Worm (Caenorhabditis elegans) whole organism, L2 larva: ENCODE results near the gene ugt-38.

Experiments
- C34F6.9 ChIP-seq: fragments of 150-350 bp; optimal IDR thresholded peaks from 2 replicates; lab custom pipeline; 2014; ENCODE audit warnings: missing biosample characterization, missing genetic modification characterization
- F13H6.1 ChIP-seq: sonication (generic microtip); optimal IDR thresholded peaks from 2 replicates; lab custom pipeline; 2016; ENCODE audit warnings: missing genetic modification characterization, missing compliant biosample characterization
- R02D3.7 ChIP-seq: fragments of 150-350 bp; optimal IDR thresholded peaks from 2 replicates; lab custom pipeline; 2014; ENCODE audit warnings: missing biosample characterization, missing genetic modification characterization
- Y55F3AM.14 ChIP-seq: fragments of 200-800 bp; sonication (Bioruptor generic); optimal IDR thresholded peaks from 2 replicates; lab custom pipeline; 2018; ENCODE audit warnings: mild to moderate bottlenecking, missing genetic modification characterization, missing compliant biosample characterization
- ZK546.5 ChIP-seq: sonication (generic microtip); optimal IDR thresholded peaks from 2 replicates; lab custom pipeline; 2017; ENCODE audit warnings: missing biosample characterization, missing genetic modification characterization
- alr-1 ChIP-seq: fragments of 150-350 bp; optimal IDR thresholded peaks from 2 replicates; lab custom pipeline; 2014; ENCODE audit warnings: missing biosample characterization, missing genetic modification characterization
- aly-2 ChIP-seq: fragments of 150-350 bp; optimal IDR thresholded peaks from 2 replicates; lab custom pipeline; 2014; ENCODE audit warnings: missing biosample characterization, missing genetic modification characterization
- ama-1 ChIP-seq: fragments of 150-350 bp; optimal IDR thresholded peaks from 2 replicates; lab custom pipeline; 2018; ENCODE audit warnings: inconsistent platforms
- blmp-1 ChIP-seq: sonication (generic microtip); optimal IDR thresholded peaks from 2 replicates; lab custom pipeline; 2017; ENCODE audit warnings: missing genetic modification characterization, mild to moderate bottlenecking, missing compliant biosample characterization, antibody characterized with exemption, moderate library complexity; ENCODE audit not compliant: insufficient read depth
- ceh-16 ChIP-seq: fragments of 150-350 bp; optimal IDR thresholded peaks from 2 replicates; lab custom pipeline; 2014; ENCODE audit warnings: missing biosample characterization, missing genetic modification characterization
- ceh-82 ChIP-seq: fragments of 150-350 bp; optimal IDR thresholded peaks from 2 replicates; lab custom pipeline; 2014; ENCODE audit warnings: missing biosample characterization, missing genetic modification characterization
- crh-2 ChIP-seq: sonication (generic microtip); optimal IDR thresholded peaks from 2 replicates; lab custom pipeline; 2017; ENCODE audit warnings: missing biosample characterization, missing genetic modification characterization
- dmd-4 ChIP-seq: sonication (generic microtip); optimal IDR thresholded peaks from 2 replicates; lab custom pipeline; 2017; ENCODE audit warnings: missing biosample characterization, missing genetic modification characterization
- egl-27 ChIP-seq: sonication (generic microtip); optimal IDR thresholded peaks from 3 replicates; lab custom pipeline; 2017; ENCODE audit warnings: missing biosample characterization, missing genetic modification reagents, missing genetic modification characterization
- elt-1 ChIP-seq: fragments of 150-350 bp; optimal IDR thresholded peaks from 2 replicates; lab custom pipeline; 2014; ENCODE audit warnings: missing biosample characterization, missing genetic modification characterization
- elt-3 ChIP-seq: sonication (generic microtip); optimal IDR thresholded peaks from 2 replicates; lab custom pipeline; 2017; ENCODE audit warnings: missing biosample characterization, missing genetic modification characterization
- fos-1 ChIP-seq: fragments of 150-350 bp; optimal IDR thresholded peaks from 2 replicates; lab custom pipeline; 2014; ENCODE audit warnings: missing biosample characterization, missing genetic modification characterization
- gmeb-1 ChIP-seq: fragments of 150-350 bp; optimal IDR thresholded peaks from 2 replicates; lab custom pipeline; 2014; ENCODE audit warnings: missing biosample characterization, missing genetic modification characterization
- lin-11 ChIP-seq: fragments of 150-350 bp; sonication (generic microtip); optimal IDR thresholded peaks from 2 replicates; lab custom pipeline; 2014; ENCODE audit warnings: missing biosample characterization, missing genetic modification characterization, inconsistent platforms, mixed read lengths
- lin-13 ChIP-seq: fragments of 150-350 bp; optimal IDR thresholded peaks from 2 replicates; lab custom pipeline; 2014; ENCODE audit warnings: missing biosample characterization, missing genetic modification reagents, missing genetic modification characterization
- lin-39 ChIP-seq: fragments of 150-350 bp; optimal IDR thresholded peaks from 2 replicates; lab custom pipeline; 2014; ENCODE audit warnings: missing biosample characterization, missing genetic modification reagents, missing genetic modification characterization
- lsy-2 ChIP-seq, 2 experiments: fragments of 150-350 bp in 1 of 2; sonication (generic microtip) in 1 of 2; optimal IDR thresholded peaks; 2 replicates each; lab custom pipeline; 2014 to 2017; ENCODE audit warnings: missing biosample characterization in 2 of 2, missing genetic modification characterization in 2 of 2
- mab-5 ChIP-seq: fragments of 150-350 bp; optimal IDR thresholded peaks from 2 replicates; lab custom pipeline; 2014; ENCODE audit warnings: missing biosample characterization, missing genetic modification characterization
- mbf-1 ChIP-seq: sonication (generic microtip); optimal IDR thresholded peaks from 2 replicates; lab custom pipeline; 2017; ENCODE audit warnings: missing biosample characterization, missing genetic modification characterization
- mdl-1 ChIP-seq, 2 experiments: fragments of 150-350 bp in 1 of 2; sonication (generic microtip) in 1 of 2; optimal IDR thresholded peaks; 2 replicates each; lab custom pipeline; 2017; ENCODE audit warnings: missing biosample characterization in 2 of 2, missing genetic modification characterization in 2 of 2
- nhr-10 ChIP-seq: sonication (generic microtip); optimal IDR thresholded peaks from 2 replicates; lab custom pipeline; 2017; ENCODE audit warnings: missing biosample characterization, missing genetic modification characterization
- nhr-11 ChIP-seq: fragments of 150-350 bp; optimal IDR thresholded peaks from 2 replicates; lab custom pipeline; 2014; ENCODE audit warnings: missing biosample characterization, missing genetic modification characterization
- nhr-12 ChIP-seq: fragments of 150-350 bp; optimal IDR thresholded peaks from 2 replicates; lab custom pipeline; 2014; ENCODE audit warnings: missing biosample characterization, missing genetic modification characterization
- nhr-129 ChIP-seq: fragments of 150-350 bp; optimal IDR thresholded peaks from 2 replicates; lab custom pipeline; 2014; ENCODE audit warnings: missing biosample characterization, missing genetic modification characterization
- nhr-21 ChIP-seq: fragments of 150-350 bp; optimal IDR thresholded peaks from 2 replicates; lab custom pipeline; 2014; ENCODE audit warnings: missing biosample characterization, missing genetic modification characterization
- nhr-23 ChIP-seq: fragments of 150-350 bp; optimal IDR thresholded peaks from 2 replicates; lab custom pipeline; 2014; ENCODE audit warnings: missing biosample characterization, missing genetic modification reagents, missing genetic modification characterization
- nhr-237 ChIP-seq: fragments of 150-350 bp; optimal IDR thresholded peaks from 2 replicates; lab custom pipeline; 2014; ENCODE audit warnings: missing biosample characterization, missing genetic modification characterization
- nhr-25 ChIP-seq: fragments of 150-350 bp; sonication (generic microtip); optimal IDR thresholded peaks from 3 replicates; lab custom pipeline; 2014; ENCODE audit warnings: missing biosample characterization, missing genetic modification characterization
- nhr-6 ChIP-seq: fragments of 150-350 bp; optimal IDR thresholded peaks from 2 replicates; lab custom pipeline; 2014; ENCODE audit warnings: missing biosample characterization, missing genetic modification characterization
- nhr-77 ChIP-seq: fragments of 150-350 bp; optimal IDR thresholded peaks from 2 replicates; lab custom pipeline; 2014; ENCODE audit warnings: missing biosample characterization, missing genetic modification characterization
- peb-1 ChIP-seq: fragments of 150-350 bp; optimal IDR thresholded peaks from 2 replicates; lab custom pipeline; 2014; ENCODE audit warnings: missing biosample characterization, missing genetic modification characterization
- sem-4 ChIP-seq: fragments of 150-350 bp; optimal IDR thresholded peaks from 2 replicates; lab custom pipeline; 2014; ENCODE audit warnings: missing biosample characterization, missing genetic modification reagents, missing genetic modification characterization
- skn-1 ChIP-seq: sonication (generic microtip); optimal IDR thresholded peaks from 2 replicates; lab custom pipeline; 2017; ENCODE audit warnings: missing biosample characterization, missing genetic modification characterization
- sma-3 ChIP-seq: sonication (generic microtip); optimal IDR thresholded peaks from 2 replicates; lab custom pipeline; 2016; ENCODE audit warnings: missing genetic modification reagents, missing genetic modification characterization, missing compliant biosample characterization
- sma-9 ChIP-seq, 2 experiments: fragments of 150-350 bp in 1 of 2; sonication (generic microtip) in 1 of 2; optimal IDR thresholded peaks; 2 replicates each; lab custom pipeline; 2014 to 2016; ENCODE audit warnings: missing genetic modification characterization in 2 of 2, mild to moderate bottlenecking in 1 of 2, missing biosample characterization in 1 of 2, missing compliant biosample characterization in 1 of 2, missing genetic modification reagents in 1 of 2, moderate library complexity in 1 of 2
- snpc-4 ChIP-seq: fragments of 150-350 bp; optimal IDR thresholded peaks from 2 replicates; lab custom pipeline; 2014; ENCODE audit warnings: missing biosample characterization, missing genetic modification characterization
- unc-39 ChIP-seq: fragments of 150-350 bp; optimal IDR thresholded peaks from 2 replicates; lab custom pipeline; 2014; ENCODE audit warnings: missing biosample characterization, missing genetic modification characterization
- unc-55 ChIP-seq: fragments of 150-350 bp; sonication (generic microtip); optimal IDR thresholded peaks from 3 replicates; lab custom pipeline; 2014; ENCODE audit warnings: missing biosample characterization, missing genetic modification reagents, missing genetic modification characterization
- unc-62 ChIP-seq: fragments of 150-350 bp; optimal IDR thresholded peaks from 2 replicates; lab custom pipeline; 2014; ENCODE audit warnings: missing biosample characterization, missing genetic modification reagents, missing genetic modification characterization
- zag-1 ChIP-seq: fragments of 150-350 bp; optimal IDR thresholded peaks from 2 replicates; lab custom pipeline; 2014; ENCODE audit warnings: missing biosample characterization, missing genetic modification characterization
- ztf-1 ChIP-seq: fragments of 200-800 bp; sonication (Bioruptor generic); conservative IDR thresholded peaks from 2 replicates; pipeline ENCODE4 v1.3.6; 2022; ENCODE audit warnings: missing genetic modification characterization, missing compliant biosample characterization
- ztf-11 ChIP-seq: sonication (generic microtip); optimal IDR thresholded peaks from 2 replicates; lab custom pipeline; 2017; ENCODE audit warnings: missing biosample characterization, missing genetic modification characterization
- ztf-4 ChIP-seq: fragments of 150-350 bp; optimal IDR thresholded peaks from 2 replicates; lab custom pipeline; 2014; ENCODE audit warnings: missing biosample characterization, missing genetic modification characterization

ugt-38 gene

ce11 chrV:7147370-7147769 lies at the start of gene ugt-38:
Gene ugt-38, minus strand, starts transcription at chrV:7147470.
- TF ChIP-seq nhr-129 (tag; lab: Kevin White, UChicago) (no peak), fos-1 (tag; lab: Kevin White, UChicago) (no peak), aly-2 (no peak), nhr-23 (no peak), lsy-2 (tag; optimal IDR thresholded peaks at IDR 0.05; lab: Kevin White, UChicago) (no peak), nhr-11 (tag; lab: Kevin White, UChicago) (no peak)
- TF ChIP-seq, all 48 proteins: peak for 0

- TF ChIP-seq lin-11: no peak
- no peak for TF ChIP-seq Y55F3AM.14
Measured at ce11 chrV:7197036-7197435, 49.8 kb upstream of the ugt-38 start.

ce11 chrV:7196498-7196966 lies 49.3 kb upstream of the ugt-38 start, which contains the start of gene F09G2.2:
Gene F09G2.2, plus strand, starts transcription at chrV:7196916.
- peak; percentile 91 for TF ChIP-seq ceh-16 (tag; lab: Kevin White, UChicago)
- TF ChIP-seq lsy-2 (tag; optimal IDR thresholded peaks at IDR 0.05; lab: Kevin White, UChicago): peak; percentile 73 to 92
- TF ChIP-seq nhr-10 (tag; lab: Kevin White, UChicago): no peak
- no peak for TF ChIP-seq mbf-1
- peak; percentile 33 for TF ChIP-seq Y55F3AM.14
- peak; percentile 90 for TF ChIP-seq lin-11
- TF ChIP-seq mdl-1 (tag; optimal IDR thresholded peaks at IDR 0.05; lab: Kevin White, UChicago): peak in 1 of 2 experiments; percentile 48
- TF ChIP-seq nhr-21 (tag; lab: Kevin White, UChicago): peak; percentile 88
- TF ChIP-seq unc-62: no peak
- TF ChIP-seq sma-3 (GFP tag; lab: Kevin White, UChicago): peak; percentile 93
- TF ChIP-seq nhr-129 (tag; lab: Kevin White, UChicago): peak; percentile 90
- no peak for TF ChIP-seq nhr-11 (tag; lab: Kevin White, UChicago)
- TF ChIP-seq dmd-4 (tag; lab: Kevin White, UChicago): no peak
- TF ChIP-seq blmp-1 (tag; lab: Kevin White, UChicago): peak; percentile 76
- no peak for TF ChIP-seq aly-2
- no peak for TF ChIP-seq lin-39
- peak; percentile 64 for TF ChIP-seq ama-1 (lab: Kevin White, UChicago)
- no peak for TF ChIP-seq elt-3 (tag; lab: Kevin White, UChicago)
- peak; percentile 71 for TF ChIP-seq ztf-4 (tag; lab: Kevin White, UChicago)
- peak; percentile 90 for TF ChIP-seq gmeb-1 (tag; lab: Kevin White, UChicago)
- TF ChIP-seq F13H6.1 (tag; lab: Kevin White, UChicago): peak; percentile 89
- peak; percentile 90 for TF ChIP-seq nhr-25
- peak; percentile 47 for TF ChIP-seq ceh-82
- no peak for TF ChIP-seq ztf-11 (tag; lab: Kevin White, UChicago)
- TF ChIP-seq skn-1: no peak
- no peak for TF ChIP-seq nhr-237 (tag; lab: Kevin White, UChicago)
- TF ChIP-seq lin-13 (GFP tag; lab: Kevin White, UChicago): peak; percentile 94
- TF ChIP-seq alr-1 (tag; lab: Kevin White, UChicago): no peak
- peak; percentile 84 for TF ChIP-seq sem-4 (tag; lab: Kevin White, UChicago)
- peak; percentile 31 for TF ChIP-seq ZK546.5
- peak; percentile 80 for TF ChIP-seq nhr-6
- TF ChIP-seq unc-39 (tag; lab: Kevin White, UChicago): no peak
- TF ChIP-seq fos-1 (tag; lab: Kevin White, UChicago): peak; percentile 90
- peak; percentile 96 for TF ChIP-seq unc-55
- peak; percentile 93 for TF ChIP-seq sma-9 (GFP tag; optimal IDR thresholded peaks at IDR 0.05; lab: Kevin White, UChicago)
- no peak for TF ChIP-seq sma-9 (tag; optimal IDR thresholded peaks at IDR 0.05; lab: Kevin White, UChicago)
- no peak for TF ChIP-seq elt-1 (tag; lab: Kevin White, UChicago)
- no peak for TF ChIP-seq ztf-1 (GFP tag; lab: Robert Waterston, UW)
- TF ChIP-seq egl-27 (tag; lab: Kevin White, UChicago): peak; percentile 78
- TF ChIP-seq nhr-77 (tag; lab: Kevin White, UChicago): peak; percentile 45
- no peak for TF ChIP-seq R02D3.7 (tag; lab: Kevin White, UChicago)
- TF ChIP-seq crh-2: peak; percentile 95
- TF ChIP-seq mab-5 (tag; lab: Kevin White, UChicago): peak; percentile 76
- TF ChIP-seq C34F6.9 (tag; lab: Kevin White, UChicago): peak; percentile 97
- TF ChIP-seq nhr-12 (tag; lab: Kevin White, UChicago): no peak
- TF ChIP-seq snpc-4 (tag; lab: Kevin White, UChicago): peak; percentile 71
- TF ChIP-seq nhr-23: no peak
- peak; percentile 47 for TF ChIP-seq zag-1 (tag; lab: Kevin White, UChicago)
- TF ChIP-seq peb-1 (tag; lab: Kevin White, UChicago): no peak
